Worm (Caenorhabditis elegans) whole organism, L3 larva: Measurements from ENCODE around the gene Y41C4A.6.

Source experiments
- daf-12 ChIP-seq: fragments of 150-350 bp; optimal IDR thresholded peaks from 2 replicates; lab custom pipeline; 2014; ENCODE audit warnings: missing biosample characterization, missing genetic modification reagents, missing genetic modification characterization
- jun-1 ChIP-seq: fragments of 150-350 bp; optimal IDR thresholded peaks from 2 replicates; lab custom pipeline; 2014; ENCODE audit warnings: missing biosample characterization, missing genetic modification reagents, missing genetic modification characterization
- lin-39 ChIP-seq: fragments of 150-350 bp; optimal IDR thresholded peaks from 2 replicates; lab custom pipeline; 2018; ENCODE audit warnings: missing biosample characterization, missing genetic modification reagents, missing genetic modification characterization
- nhr-28 ChIP-seq: fragments of 150-350 bp; optimal IDR thresholded peaks from 2 replicates; lab custom pipeline; 2014; ENCODE audit warnings: missing biosample characterization, missing genetic modification characterization
- pha-4 ChIP-seq: fragments of 150-350 bp; optimal IDR thresholded peaks from 2 replicates; lab custom pipeline; 2014; ENCODE audit warnings: missing biosample characterization, missing genetic modification reagents, missing genetic modification characterization
- pqm-1 ChIP-seq: fragments of 150-350 bp; optimal IDR thresholded peaks from 2 replicates; lab custom pipeline; 2017; ENCODE audit warnings: missing biosample characterization, missing genetic modification characterization, inconsistent platforms

ce11 chrIII:11738482-11738881 is 42.1 kb downstream of the Y41C4A.6 start:
- TF ChIP-seq daf-12 (tag; lab: Kevin White, UChicago) (no peak), pha-4 (no peak), pqm-1 (tag; lab: Kevin White, UChicago) (no peak), jun-1 (tag; lab: Kevin White, UChicago) (no peak), nhr-28 (tag; lab: Kevin White, UChicago) (no peak), lin-39 (tag; lab: Kevin White, UChicago) (peak; percentile 73)
